Worm (Caenorhabditis elegans): ENCODE measurements around the gene plx-1.

Gene plx-1

ce11 chrIV:1011776-1012175 is 52.5 kb downstream of the plx-1 start:
- TF ChIP-seq hlh-4 (tag; optimal IDR thresholded peaks at IDR 0.05) (no peak), ceh-63 (GFP tag; optimal IDR thresholded peaks at IDR 0.05) (no peak), lsy-2 (tag; optimal IDR thresholded peaks at IDR 0.05) (no peak), C16A3.4 (tag; optimal IDR thresholded peaks at IDR 0.05) (no peak), rnt-1 (tag; optimal IDR thresholded peaks at IDR 0.05) (no peak), Y116A8C.19 (tag; optimal IDR thresholded peaks at IDR 0.05; ENCODE audit: borderline replicate concordance) (no peak), ceh-90 (tag; optimal IDR thresholded peaks at IDR 0.05) (no peak), zip-4 (GFP tag; optimal IDR thresholded peaks at IDR 0.05) (no peak), lir-3 (tag; optimal IDR thresholded peaks at IDR 0.05; ENCODE audit: poor library complexity) (no peak), elt-3 (tag; optimal IDR thresholded peaks at IDR 0.05) (no peak), nhr-47 (tag; optimal IDR thresholded peaks at IDR 0.05) (no peak), lin-14 (GFP tag; optimal IDR thresholded peaks at IDR 0.05) (no peak)

- TF ChIP-seq nhr-19 (GFP tag; conservative IDR thresholded peaks at IDR 0.05) = peak; percentile 83
- no peak for TF ChIP-seq C34B4.2 (tag; optimal IDR thresholded peaks at IDR 0.05)
- peak; percentile 79 for TF ChIP-seq ceh-8 (GFP tag; optimal IDR thresholded peaks at IDR 0.05)
- TF ChIP-seq vab-15 (tag; optimal IDR thresholded peaks at IDR 0.05) = peak; percentile 89
- TF ChIP-seq aly-2 (tag; optimal IDR thresholded peaks at IDR 0.05) = no peak
- no peak for TF ChIP-seq tlp-1 (tag; optimal IDR thresholded peaks at IDR 0.05)
- TF ChIP-seq nhr-20 (tag; optimal IDR thresholded peaks at IDR 0.05) = peak; percentile 83
- TF ChIP-seq sup-37 (GFP tag; optimal IDR thresholded peaks at IDR 0.05) = peak; percentile 54
- no peak for TF ChIP-seq sptf-1 (tag; optimal IDR thresholded peaks at IDR 0.05)
- TF ChIP-seq mab-9 (GFP tag; IDR thresholded peaks at IDR 0.05) = 0 out of 2 replicates have a peak, but pooled peaks have one; percentile 49
- TF ChIP-seq ces-1 (GFP tag; optimal IDR thresholded peaks at IDR 0.05) = no peak
- TF ChIP-seq snpc-4 (tag; optimal IDR thresholded peaks at IDR 0.05) = peak; percentile 14
- peak; percentile 81 for TF ChIP-seq jun-1 (tag; optimal IDR thresholded peaks at IDR 0.05)
- no peak for TF ChIP-seq efl-3 (GFP tag; optimal IDR thresholded peaks at IDR 0.05)
- no peak for TF ChIP-seq fkh-4 (tag; optimal IDR thresholded peaks at IDR 0.05; ENCODE audit: borderline replicate concordance)
- peak in 1 of 2 experiments; percentile 34 for TF ChIP-seq ztf-11 (tag; optimal IDR thresholded peaks at IDR 0.05)
- TF ChIP-seq ceh-82 (tag; optimal IDR thresholded peaks at IDR 0.05) = peak; percentile 88 to 96 (median 91)
- TF ChIP-seq sox-4 (tag; optimal IDR thresholded peaks at IDR 0.05) = peak; percentile 29
- TF ChIP-seq alr-1 (tag; optimal IDR thresholded peaks at IDR 0.05; ENCODE audit: borderline replicate concordance) = no peak
- TF ChIP-seq ceh-63 (GFP tag; optimal IDR thresholded peaks at IDR 0.05) = no peak
- peak; percentile 91 for TF ChIP-seq mep-1 (tag; optimal IDR thresholded peaks at IDR 0.05)
- peak; percentile 92 for TF ChIP-seq nhr-47 (tag; optimal IDR thresholded peaks at IDR 0.05)
- TF ChIP-seq fos-1 (tag; optimal IDR thresholded peaks at IDR 0.05) = peak; percentile 69
- peak; percentile 8 for TF ChIP-seq egl-13 (tag; optimal IDR thresholded peaks at IDR 0.05)
- TF ChIP-seq unc-98 (GFP tag; IDR thresholded peaks at IDR 0.05) = no peak
- TF ChIP-seq lin-14 (GFP tag; optimal IDR thresholded peaks at IDR 0.05) = peak; percentile 88
- TF ChIP-seq efl-1 (optimal IDR thresholded peaks at IDR 0.05) = peak; percentile 86 to 88
- peak; percentile 81 to 98 for TF ChIP-seq efl-1 (GFP tag; optimal IDR thresholded peaks at IDR 0.05 in 1 of 2)
- peak; percentile 95 for TF ChIP-seq isw-1 (GFP tag; IDR thresholded peaks at IDR 0.05)
- peak; percentile 90 for TF ChIP-seq lin-13 (GFP tag; optimal IDR thresholded peaks at IDR 0.05)
- TF ChIP-seq lir-3 (tag; optimal IDR thresholded peaks at IDR 0.05; ENCODE audit: poor library complexity) = no peak
- no peak for TF ChIP-seq nhr-12 (tag; optimal IDR thresholded peaks at IDR 0.05)
- TF ChIP-seq lin-35 (GFP tag; optimal IDR thresholded peaks at IDR 0.05) = peak; percentile 88 to 90
- no peak for TF ChIP-seq Y116A8C.19 (tag; optimal IDR thresholded peaks at IDR 0.05; ENCODE audit: borderline replicate concordance)
- peak; percentile 75 to 85 (median 80) for TF ChIP-seq dpl-1 (GFP tag; optimal IDR thresholded peaks at IDR 0.05)
- no peak for TF ChIP-seq nhr-11 (tag; optimal IDR thresholded peaks at IDR 0.05)
- TF ChIP-seq irx-1 (tag; optimal IDR thresholded peaks at IDR 0.05) = peak; percentile 64
- TF ChIP-seq F16B12.6 (tag; optimal IDR thresholded peaks at IDR 0.05) = peak; percentile 75
- TF ChIP-seq pag-3 (tag; optimal IDR thresholded peaks at IDR 0.05; ENCODE audit: borderline replicate concordance, insufficient read depth) = no peak
- no peak for TF ChIP-seq nhr-28 (tag; optimal IDR thresholded peaks at IDR 0.05)
- peak; percentile 79 for TF ChIP-seq blmp-1 (tag; optimal IDR thresholded peaks at IDR 0.05)
- TF ChIP-seq unc-86 (tag; optimal IDR thresholded peaks at IDR 0.05) = peak; percentile 84
- peak; percentile 88 for TF ChIP-seq swsn-7 (tag; optimal IDR thresholded peaks at IDR 0.05)
These were observed 53.1 kb downstream of the plx-1 start, which contains the start of gene rbm-39 for ce11 chrIV:1012447-1012846. rbm-39 (plus strand) TSS chrIV:1012624.
